Worm (Caenorhabditis elegans): Measurements from ENCODE around the gene chil-1.

DNA sequence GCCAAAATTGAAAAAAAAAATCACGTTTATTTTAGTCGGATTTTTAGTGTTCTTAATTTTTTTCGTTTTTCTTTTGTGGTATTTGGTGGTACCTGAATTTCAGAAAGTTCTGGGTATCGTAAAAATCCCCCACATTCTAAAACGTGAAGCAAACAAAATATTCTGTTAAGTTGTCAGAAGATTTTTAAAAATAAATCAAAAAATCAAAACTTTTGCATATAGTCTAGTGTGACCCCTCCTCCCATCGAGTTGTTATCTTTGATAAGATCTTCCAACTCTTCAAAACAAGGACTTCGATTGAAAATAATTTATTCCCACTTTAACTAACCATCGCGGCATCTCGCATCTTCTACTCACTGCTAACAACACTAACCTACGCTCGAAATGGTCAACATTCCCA, 37.2 kb downstream of the chil-1 start, which contains the start of gene ZK938.1:
- no peak for TF ChIP-seq unc-39 (tag; optimal IDR thresholded peaks at IDR 0.05)
- no peak for TF ChIP-seq hmg-11 (tag; optimal IDR thresholded peaks at IDR 0.05)
- no peak for TF ChIP-seq ceh-9 (tag; optimal IDR thresholded peaks at IDR 0.05)
- no peak for TF ChIP-seq daf-12 (tag; optimal IDR thresholded peaks at IDR 0.05)
- no peak for TF ChIP-seq ZK546.5 (tag; optimal IDR thresholded peaks at IDR 0.05)
- TF ChIP-seq elt-3 (tag; optimal IDR thresholded peaks at IDR 0.05): no peak
- no peak for TF ChIP-seq nhr-67 (tag; optimal IDR thresholded peaks at IDR 0.05)
- no peak for TF ChIP-seq R02D3.7 (tag; optimal IDR thresholded peaks at IDR 0.05)
- TF ChIP-seq tbx-2 (tag; optimal IDR thresholded peaks at IDR 0.05): no peak
- TF ChIP-seq nhr-77 (tag; optimal IDR thresholded peaks at IDR 0.05): no peak
- no peak for TF ChIP-seq mdl-1 (tag; optimal IDR thresholded peaks at IDR 0.05)
- TF ChIP-seq zag-1 (tag; optimal IDR thresholded peaks at IDR 0.05): no peak
- no peak for TF ChIP-seq snpc-4 (tag; optimal IDR thresholded peaks at IDR 0.05)
